Worm (Caenorhabditis elegans) whole organism, late embryonic: ENCODE data around the gene C53A5.16.
A peak's percentile ranks its signal among the peaks of the same experiment; 100 is the strongest.

Experiments
- C38D4.7 ChIP-seq: fragments of 200-800 bp; sonication (Bioruptor generic); optimal IDR thresholded peaks from 2 replicates; lab custom pipeline; 2018; ENCODE audit warnings: mild to moderate bottlenecking, missing genetic modification characterization, moderate library complexity, missing compliant biosample characterization
- K09A11.1 ChIP-seq: sonication (generic microtip); optimal IDR thresholded peaks from 2 replicates; lab custom pipeline; 2017; ENCODE audit warnings: antibody characterized with exemption, mild to moderate bottlenecking, missing genetic modification characterization, missing compliant biosample characterization; ENCODE audit not compliant: insufficient read depth
- T23F11.4 ChIP-seq: fragments of 200-800 bp; sonication (Bioruptor generic); optimal IDR thresholded peaks from 2 replicates; lab custom pipeline; 2018; ENCODE audit warnings: mild to moderate bottlenecking, missing genetic modification characterization, missing compliant biosample characterization
- ceh-14 ChIP-seq: sonication (generic microtip); optimal IDR thresholded peaks from 2 replicates; lab custom pipeline; 2016; ENCODE audit warnings: missing genotype, missing genetic modification characterization, missing compliant biosample characterization
- ceh-18 ChIP-seq: sonication (generic microtip); optimal IDR thresholded peaks from 2 replicates; lab custom pipeline; 2016; ENCODE audit warnings: missing genetic modification characterization, missing compliant biosample characterization
- ceh-2 ChIP-seq: sonication (generic microtip); optimal IDR thresholded peaks from 2 replicates; lab custom pipeline; 2016; ENCODE audit warnings: missing genotype, missing genetic modification characterization, missing compliant biosample characterization
- ceh-22 ChIP-seq: sonication (generic microtip); optimal IDR thresholded peaks from 2 replicates; lab custom pipeline; 2017; ENCODE audit warnings: missing biosample characterization, missing genetic modification characterization
- ceh-31 ChIP-seq: sonication (generic microtip); optimal IDR thresholded peaks from 2 replicates; lab custom pipeline; 2016; ENCODE audit warnings: missing genetic modification characterization, missing compliant biosample characterization
- ceh-34 ChIP-seq: sonication (generic microtip); optimal IDR thresholded peaks from 2 replicates; lab custom pipeline; 2016; ENCODE audit warnings: mild to moderate bottlenecking, missing genetic modification characterization, missing compliant biosample characterization
- ceh-6 ChIP-seq: fragments of 200-800 bp; sonication (Bioruptor generic); optimal IDR thresholded peaks from 2 replicates; lab custom pipeline; 2018; ENCODE audit warnings: mild to moderate bottlenecking, missing genetic modification characterization, missing compliant biosample characterization
- dve-1 ChIP-seq: sonication (generic microtip); optimal IDR thresholded peaks from 2 replicates; lab custom pipeline; 2017; ENCODE audit warnings: antibody characterized with exemption, mild to moderate bottlenecking, missing genetic modification characterization, missing compliant biosample characterization
- elt-2 ChIP-seq: sonication (generic microtip); optimal IDR thresholded peaks from 2 replicates; lab custom pipeline; 2016; ENCODE audit warnings: missing genetic modification reagents, missing genetic modification characterization, missing compliant biosample characterization
- ets-4 ChIP-seq: sonication (generic microtip); optimal IDR thresholded peaks from 2 replicates; lab custom pipeline; 2016; ENCODE audit warnings: missing genetic modification characterization, missing compliant biosample characterization
- fax-1 ChIP-seq: sonication (generic microtip); optimal IDR thresholded peaks from 2 replicates; lab custom pipeline; 2016; ENCODE audit warnings: missing genotype, missing genetic modification characterization, missing compliant biosample characterization
- fkh-10 ChIP-seq: fragments of 150-350 bp; optimal IDR thresholded peaks from 2 replicates; lab custom pipeline; 2014; ENCODE audit warnings: missing biosample characterization, missing genetic modification reagents, missing genetic modification characterization
- fkh-6 ChIP-seq: sonication (generic microtip); optimal IDR thresholded peaks from 2 replicates; lab custom pipeline; 2016; ENCODE audit warnings: missing genetic modification characterization, missing compliant biosample characterization
- hlh-15 ChIP-seq: sonication (generic microtip); optimal IDR thresholded peaks from 2 replicates; lab custom pipeline; 2016; ENCODE audit warnings: missing genetic modification characterization, missing compliant biosample characterization
- hlh-30 ChIP-seq: sonication (generic microtip); optimal IDR thresholded peaks from 2 replicates; lab custom pipeline; 2017; ENCODE audit warnings: antibody characterized with exemption, missing genetic modification characterization, missing compliant biosample characterization; ENCODE audit not compliant: insufficient read depth
- hlh-8 ChIP-seq: sonication (generic microtip); optimal IDR thresholded peaks from 2 replicates; lab custom pipeline; 2016; ENCODE audit warnings: missing genotype, missing genetic modification characterization, missing compliant biosample characterization
- lin-11 ChIP-seq: fragments of 200-800 bp; sonication (Bioruptor generic); optimal IDR thresholded peaks from 2 replicates; lab custom pipeline; 2018; ENCODE audit warnings: mild to moderate bottlenecking, missing genetic modification characterization, missing compliant biosample characterization
- nhr-11 ChIP-seq: fragments of 150-350 bp; optimal IDR thresholded peaks from 2 replicates; lab custom pipeline; 2014; ENCODE audit warnings: missing biosample characterization, missing genetic modification characterization
- nhr-232 ChIP-seq: sonication (generic microtip); optimal IDR thresholded peaks from 2 replicates; lab custom pipeline; 2016; ENCODE audit warnings: missing genetic modification characterization, missing compliant biosample characterization
- npax-4 ChIP-seq: sonication (generic microtip); optimal IDR thresholded peaks from 2 replicates; lab custom pipeline; 2016; ENCODE audit warnings: missing genetic modification characterization, missing compliant biosample characterization
- pag-3 ChIP-seq: sonication (generic microtip); optimal IDR thresholded peaks from 2 replicates; lab custom pipeline; 2016; ENCODE audit warnings: missing compliant biosample characterization, missing genetic modification characterization, borderline replicate concordance
- pqm-1 ChIP-seq: sonication (generic microtip); optimal IDR thresholded peaks from 2 replicates; lab custom pipeline; 2016; ENCODE audit warnings: missing genetic modification characterization, missing compliant biosample characterization
- pros-1 ChIP-seq: fragments of 150-350 bp; optimal IDR thresholded peaks from 2 replicates; lab custom pipeline; 2014; ENCODE audit warnings: missing biosample characterization, missing genetic modification reagents, missing genetic modification characterization
- sdc-2 ChIP-seq: sonication (generic microtip); optimal IDR thresholded peaks from 2 replicates; lab custom pipeline; 2016; ENCODE audit warnings: missing genotype, missing genetic modification characterization, missing compliant biosample characterization
- sox-2 ChIP-seq: fragments of 200-800 bp; sonication (Bioruptor generic); IDR thresholded peaks from 2 replicates; pipeline ENCODE4 v1.3.6; 2022; ENCODE audit warnings: missing genetic modification reagents, missing genetic modification characterization, missing compliant biosample characterization
- syd-9 ChIP-seq: sonication (generic microtip); optimal IDR thresholded peaks from 2 replicates; lab custom pipeline; 2016; ENCODE audit warnings: mild to moderate bottlenecking, missing genetic modification characterization, moderate library complexity, missing compliant biosample characterization
- tbx-7 ChIP-seq: sonication (generic microtip); optimal IDR thresholded peaks from 2 replicates; lab custom pipeline; 2016; ENCODE audit warnings: missing genotype, missing genetic modification characterization, missing compliant biosample characterization
- unc-42 ChIP-seq: sonication (generic microtip); optimal IDR thresholded peaks from 2 replicates; lab custom pipeline; 2016; ENCODE audit warnings: missing genotype, missing genetic modification characterization, missing compliant biosample characterization
- unc-55 ChIP-seq: sonication (generic microtip); optimal IDR thresholded peaks from 2 replicates; lab custom pipeline; 2017; ENCODE audit warnings: missing biosample characterization, missing genetic modification reagents, missing genetic modification characterization
- ztf-16 ChIP-seq: sonication (generic microtip); optimal IDR thresholded peaks from 2 replicates; lab custom pipeline; 2017; ENCODE audit warnings: missing genetic modification characterization, missing compliant biosample characterization

The C53A5.16 gene

ce11 chrV:14556187-14556586 is 33.8 kb upstream of the C53A5.16 start, which contains the start of gene srg-47:
srg-47 (minus strand) TSS chrV:14556287.
- TF ChIP-seq sdc-2 (tag; lab: Kevin White, UChicago) (no peak), ceh-2 (tag; lab: Kevin White, UChicago) (no peak), dve-1 (tag; lab: Kevin White, UChicago) (no peak), fax-1 (no peak), ceh-34 (tag; lab: Kevin White, UChicago) (no peak), pag-3 (no peak), ceh-14 (tag; lab: Kevin White, UChicago) (no peak), pros-1 (tag; lab: Kevin White, UChicago) (no peak), fkh-10 (GFP tag; lab: Kevin White, UChicago) (no peak), hlh-8 (no peak), nhr-232 (tag; lab: Kevin White, UChicago) (no peak), ceh-18 (tag; lab: Kevin White, UChicago) (no peak), hlh-30 (no peak), ceh-6 (GFP tag; lab: Kevin White, UChicago) (no peak), sox-2 (GFP tag; lab: Robert Waterston, UW) (no peak)

DNA sequence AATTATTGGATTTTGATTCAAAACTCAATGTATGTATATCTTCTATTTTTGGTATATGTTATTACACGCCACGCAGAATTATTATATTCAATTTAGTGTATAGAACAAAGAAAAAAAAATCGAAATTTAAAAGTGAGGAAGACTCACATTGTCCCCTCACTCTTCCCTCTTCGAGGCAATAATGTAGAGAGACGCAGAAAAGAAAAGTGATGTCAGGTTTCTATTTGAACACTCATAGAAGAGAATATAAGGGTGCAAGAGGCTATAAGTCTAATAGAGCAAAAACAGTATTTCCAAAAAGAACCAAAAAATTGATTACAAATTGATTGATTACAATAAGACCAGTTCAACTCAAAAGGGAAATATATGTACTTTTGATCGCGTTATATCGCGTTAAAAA is 26.1 kb upstream of the C53A5.16 start:
- TF ChIP-seq ceh-34 (tag; lab: Kevin White, UChicago) (peak; percentile 66), pros-1 (tag; lab: Kevin White, UChicago) (no peak)
- TF ChIP-seq, all 69 proteins: peak for 1

DNA sequence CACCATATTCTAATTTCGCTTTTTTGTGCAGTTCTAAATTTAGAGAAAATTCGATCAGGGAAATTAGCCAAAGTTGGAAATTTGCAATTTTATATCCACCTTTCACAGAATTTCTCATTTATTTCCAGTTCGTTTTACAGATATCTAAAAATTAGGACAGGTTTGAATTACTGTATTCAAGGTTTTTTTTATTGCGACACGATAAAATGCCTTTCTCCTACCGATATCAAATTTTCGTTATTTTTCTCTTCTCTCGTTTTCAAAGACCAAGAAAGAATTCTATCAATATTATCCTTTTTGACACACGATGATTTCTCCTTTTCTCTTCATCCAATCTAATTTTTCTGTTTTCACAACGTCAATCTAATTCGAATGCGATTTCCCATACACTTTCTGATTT is 24.2 kb upstream of the C53A5.16 start, which contains the start of gene C53A5.13:
Gene C53A5.13 (plus strand): TSS at position 301 of the 400 bp plus-strand sequence.
- TF ChIP-seq ceh-22 (tag; lab: Kevin White, UChicago) (no peak), npax-4 (tag; lab: Kevin White, UChicago) (no peak), T23F11.4 (no peak)

- TF ChIP-seq ztf-16 (tag; lab: Kevin White, UChicago) (peak; percentile 61), pag-3 (no peak), ceh-31 (tag; lab: Kevin White, UChicago) (peak; percentile 50), pqm-1 (no peak), fkh-6 (tag; lab: Kevin White, UChicago) (no peak), nhr-11 (tag; lab: Kevin White, UChicago) (no peak), ets-4 (tag; lab: Kevin White, UChicago) (peak; percentile 52), fax-1 (no peak), elt-2 (tag; lab: Kevin White, UChicago) (no peak), unc-42 (tag; lab: Kevin White, UChicago) (peak; percentile 49), ceh-14 (tag; lab: Kevin White, UChicago) (peak; percentile 15), ceh-2 (tag; lab: Kevin White, UChicago) (peak; percentile 59)
Measured at ce11 chrV:14545816-14546283, 23.4 kb upstream of the C53A5.16 start, which contains the start of gene rike-1. rike-1 (minus strand) TSS chrV:14545866.

DNA sequence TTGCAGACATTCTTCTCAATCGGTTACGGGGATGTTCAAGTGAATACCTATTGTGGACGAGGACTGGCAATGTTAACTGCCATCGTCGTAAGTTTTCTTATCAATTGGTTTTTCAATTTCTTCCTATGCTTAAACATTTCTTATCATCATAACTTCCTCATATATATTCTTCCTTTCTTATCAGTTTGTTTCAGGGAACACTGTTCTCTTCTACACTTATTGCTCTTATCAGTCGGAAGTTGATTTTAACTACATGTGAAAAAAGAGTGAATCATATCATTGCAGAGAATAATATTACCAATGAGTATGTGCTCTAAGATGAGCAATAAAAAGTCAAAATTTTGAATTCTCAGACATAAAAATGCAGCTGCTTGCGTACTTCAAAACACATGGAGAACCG is 19.7 kb upstream of the C53A5.16 start:
- TF ChIP-seq pag-3 (no peak), elt-2 (tag; lab: Kevin White, UChicago) (peak; percentile 96), ceh-6 (GFP tag; lab: Kevin White, UChicago) (no peak), T23F11.4 (no peak)

- TF ChIP-seq syd-9 (tag; lab: Kevin White, UChicago) (no peak), unc-55 (GFP tag; lab: Kevin White, UChicago) (no peak), C38D4.7 (GFP tag; lab: Kevin White, UChicago) (no peak), nhr-232 (tag; lab: Kevin White, UChicago) (no peak), sox-2 (GFP tag; lab: Robert Waterston, UW) (no peak), lin-11 (tag; lab: Kevin White, UChicago) (no peak), hlh-15 (no peak), K09A11.1 (tag; lab: Kevin White, UChicago) (no peak), tbx-7 (tag; lab: Kevin White, UChicago) (no peak)
Measured at ce11 chrV:14540932-14541331, 18.5 kb upstream of the C53A5.16 start.
